Fruit fly (Drosophila melanogaster) whole organism, adult: ENCODE measurements around the gene glec.

Experiments
- CG11617 ChIP-seq: fragments of 200-800 bp; sonication (Bioruptor generic); optimal IDR thresholded peaks from 2 replicates; lab custom pipeline; 2017; ENCODE audit warnings: mild to moderate bottlenecking, missing biosample characterization, missing genetic modification reagents, missing genetic modification characterization
- CG12768 ChIP-seq: fragments of 200-800 bp; sonication (Bioruptor generic); optimal IDR thresholded peaks from 2 replicates; lab custom pipeline; 2017; ENCODE audit warnings: missing biosample characterization, missing genetic modification characterization, mild to moderate bottlenecking, moderate library complexity, missing genetic modification reagents
- CG14711 ChIP-seq: fragments of 200-800 bp; sonication (Bioruptor generic); optimal IDR thresholded peaks from 2 replicates; lab custom pipeline; 2018; ENCODE audit warnings: missing biosample characterization, mild to moderate bottlenecking, missing genetic modification characterization, moderate library complexity
- CG33017 ChIP-seq: fragments of 200-800 bp; sonication (Bioruptor generic); optimal IDR thresholded peaks from 2 replicates; lab custom pipeline; 2018; ENCODE audit warnings: missing biosample characterization, mild to moderate bottlenecking, missing genetic modification characterization, moderate library complexity
- CG5204 ChIP-seq: fragments of 200-800 bp; sonication (Bioruptor generic); optimal IDR thresholded peaks from 2 replicates; lab custom pipeline; 2016; ENCODE audit warnings: missing biosample characterization, missing genetic modification characterization
- CG7045 ChIP-seq: fragments of 200-800 bp; sonication (Bioruptor generic); optimal IDR thresholded peaks from 2 replicates; lab custom pipeline; 2017; ENCODE audit warnings: missing biosample characterization, mild to moderate bottlenecking, missing genetic modification characterization
- CG7101 ChIP-seq: fragments of 200-800 bp; sonication (Bioruptor generic); optimal IDR thresholded peaks from 2 replicates; lab custom pipeline; 2018; ENCODE audit warnings: missing biosample characterization, mild to moderate bottlenecking, missing genetic modification characterization, moderate library complexity
- Clk ChIP-seq: fragments of 200-800 bp; sonication (Bioruptor generic); optimal IDR thresholded peaks from 2 replicates; lab custom pipeline; 2017; ENCODE audit warnings: missing biosample characterization, missing genetic modification characterization
- Crg-1 ChIP-seq: fragments of 200-800 bp; sonication (Bioruptor generic); optimal IDR thresholded peaks from 2 replicates; lab custom pipeline; 2016; ENCODE audit warnings: missing biosample characterization, missing genetic modification characterization
- Hr96 ChIP-seq: fragments of 200-800 bp; sonication (Bioruptor generic); optimal IDR thresholded peaks from 2 replicates; lab custom pipeline; 2016; ENCODE audit warnings: missing biosample characterization, missing genetic modification characterization
- Mnt ChIP-seq: fragments of 200-800 bp; sonication (Bioruptor generic); optimal IDR thresholded peaks from 2 replicates; lab custom pipeline; 2016; ENCODE audit warnings: missing biosample characterization, mild to moderate bottlenecking, missing genetic modification characterization
- bab1 ChIP-seq: fragments of 200-800 bp; sonication (Bioruptor generic); optimal IDR thresholded peaks from 3 replicates; lab custom pipeline; 2019; ENCODE audit warnings: missing biosample characterization, mild to moderate bottlenecking, missing genetic modification characterization, moderate library complexity
- cic ChIP-seq: fragments of 200-800 bp; sonication (Bioruptor generic); optimal IDR thresholded peaks from 2 replicates; lab custom pipeline; 2017; ENCODE audit warnings: missing biosample characterization, mild to moderate bottlenecking, missing genetic modification characterization, moderate library complexity
- cnc ChIP-seq, 2 experiments: fragments of >200 bp; optimal IDR thresholded peaks; 2 replicates each; lab custom pipeline; 2017
- kay ChIP-seq: fragments of 200-800 bp; sonication (Bioruptor generic); peaks from one replicate; lab custom pipeline; 2016; ENCODE audit warnings: missing biosample characterization, missing genetic modification characterization, borderline replicate concordance
- pad ChIP-seq: fragments of 200-800 bp; sonication (Bioruptor generic); optimal IDR thresholded peaks from 3 replicates; lab custom pipeline; 2017; ENCODE audit warnings: missing biosample characterization, missing genetic modification characterization, mild to moderate bottlenecking, moderate library complexity, missing genetic modification reagents
- tj ChIP-seq: fragments of 200-800 bp; sonication (Bioruptor generic); optimal IDR thresholded peaks from 3 replicates; lab custom pipeline; 2017; ENCODE audit warnings: missing biosample characterization, mild to moderate bottlenecking, missing genetic modification characterization, moderate library complexity
- toe ChIP-seq: fragments of 200-800 bp; sonication (Bioruptor generic); optimal IDR thresholded peaks from 2 replicates; lab custom pipeline; 2016; ENCODE audit warnings: missing biosample characterization, missing genetic modification characterization

Gene glec

DNA sequence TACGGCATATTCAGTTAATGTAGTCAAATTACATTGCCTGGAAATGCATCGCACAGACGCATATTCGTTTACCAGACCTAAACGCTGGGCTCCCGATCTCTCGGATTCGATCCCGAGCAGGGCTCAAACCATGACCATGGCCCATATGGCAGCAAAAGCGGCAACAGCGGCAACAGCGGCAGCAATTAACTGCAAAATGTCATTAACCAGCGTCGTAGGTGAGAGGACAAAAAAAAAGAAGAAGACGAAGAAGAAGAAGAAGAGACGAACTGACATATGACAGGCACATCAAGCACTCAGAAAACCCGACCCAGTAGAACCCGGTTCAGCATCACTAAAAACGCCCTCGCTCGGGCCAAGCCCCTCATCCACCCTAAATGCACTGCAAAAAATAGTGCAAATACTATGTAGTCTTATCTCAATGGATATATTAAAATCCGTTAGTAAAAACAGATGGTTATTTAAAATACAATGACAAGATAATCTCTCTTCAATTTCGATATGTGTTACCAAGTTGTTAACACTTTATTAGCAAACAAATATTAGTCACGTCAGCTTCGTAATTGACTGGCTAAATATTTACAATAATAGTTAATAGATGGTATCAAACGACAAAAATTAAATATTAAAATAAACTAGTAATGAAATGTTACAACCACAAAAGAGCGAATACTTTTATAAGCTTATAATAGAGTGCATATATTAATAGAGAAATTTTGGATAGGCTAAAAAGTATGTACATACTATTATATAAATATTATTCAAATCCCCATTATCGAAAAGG is 30.1 kb downstream of the glec start:
- TF ChIP-seq kay (GFP tag; lab: Kevin White, UChicago) (no peak), CG14711 (tag; lab: Kevin White, UChicago) (no peak), CG33017 (tag; lab: Kevin White, UChicago) (no peak), CG12768 (no peak), tj (no peak)

dm6 chr3R:21825140-21825539 is 30.9 kb downstream of the glec start:
- no peak for TF ChIP-seq CG33017 (tag; lab: Kevin White, UChicago)
- TF ChIP-seq toe (GFP tag; lab: Kevin White, UChicago): no peak
- no peak for TF ChIP-seq Clk (GFP tag; lab: Kevin White, UChicago)
- TF ChIP-seq CG7101 (tag; lab: Kevin White, UChicago): peak; percentile 30
- TF ChIP-seq Hr96: no peak
- no peak for TF ChIP-seq pad (GFP tag; lab: Kevin White, UChicago)

dm6 chr3R:21824407-21825006 is 31.6 kb downstream of the glec start:
- no peak for TF ChIP-seq tj
- no peak for TF ChIP-seq Mnt (GFP tag; lab: Kevin White, UChicago)
- TF ChIP-seq CG11617: no peak
- no peak for TF ChIP-seq Hr96
- TF ChIP-seq CG14711 (tag; lab: Kevin White, UChicago): no peak

dm6 chr3R:21823699-21824406 is 32.2 kb downstream of the glec start:
- TF ChIP-seq CG14711 (tag; lab: Kevin White, UChicago): peak; percentile 30
- no peak for TF ChIP-seq kay (GFP tag; lab: Kevin White, UChicago)
- TF ChIP-seq cic (GFP tag; lab: Kevin White, UChicago): no peak

DNA sequence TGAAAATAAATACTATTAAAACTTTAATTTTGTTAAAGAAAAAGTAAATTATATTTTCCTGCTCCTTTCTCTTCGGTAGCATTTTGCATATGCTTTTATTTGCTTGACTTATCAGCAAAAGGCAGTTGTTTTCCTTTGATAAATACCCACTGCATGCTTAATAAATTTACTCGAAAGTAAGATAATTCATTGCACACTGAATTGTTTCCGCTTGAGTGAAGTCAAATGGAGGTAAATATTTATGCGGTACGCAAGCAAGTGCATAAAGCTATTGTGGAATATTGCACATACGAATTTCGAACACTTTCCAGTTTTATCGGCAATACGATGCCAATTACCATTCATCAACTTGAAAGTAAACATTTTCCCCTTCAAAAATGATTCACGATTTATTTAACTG is 33.0 kb downstream of the glec start:
- peak; percentile 6 for TF ChIP-seq CG33017 (tag; lab: Kevin White, UChicago)
- TF ChIP-seq kay (GFP tag; lab: Kevin White, UChicago): peak; percentile 85
- TF ChIP-seq Crg-1: no peak
- no peak for TF ChIP-seq CG7101 (tag; lab: Kevin White, UChicago)
- peak; percentile 22 for TF ChIP-seq CG12768
- no peak for TF ChIP-seq CG5204 (GFP tag; lab: Kevin White, UChicago)
- peak; percentile 67 for TF ChIP-seq CG7045 (GFP tag; lab: Kevin White, UChicago)
- no peak for TF ChIP-seq pad (GFP tag; lab: Kevin White, UChicago)
- TF ChIP-seq cic (GFP tag; lab: Kevin White, UChicago): peak; percentile 41
- TF ChIP-seq Clk (GFP tag; lab: Kevin White, UChicago): no peak

- TF ChIP-seq cic (GFP tag; lab: Kevin White, UChicago) (no peak), CG5204 (GFP tag; lab: Kevin White, UChicago) (no peak), Mnt (GFP tag; lab: Kevin White, UChicago) (no peak), CG14711 (tag; lab: Kevin White, UChicago) (no peak), bab1 (GFP tag; lab: Kevin White, UChicago) (peak; percentile 4), cnc (optimal IDR thresholded peaks at IDR 0.05; lab: Kevin White, UChicago) (no peak)
Observed at dm6 chr3R:21822562-21822933, 33.5 kb downstream of the glec start, which contains the start of gene CASK. TSS of gene CASK (minus strand) at chr3R:21822674.

DNA sequence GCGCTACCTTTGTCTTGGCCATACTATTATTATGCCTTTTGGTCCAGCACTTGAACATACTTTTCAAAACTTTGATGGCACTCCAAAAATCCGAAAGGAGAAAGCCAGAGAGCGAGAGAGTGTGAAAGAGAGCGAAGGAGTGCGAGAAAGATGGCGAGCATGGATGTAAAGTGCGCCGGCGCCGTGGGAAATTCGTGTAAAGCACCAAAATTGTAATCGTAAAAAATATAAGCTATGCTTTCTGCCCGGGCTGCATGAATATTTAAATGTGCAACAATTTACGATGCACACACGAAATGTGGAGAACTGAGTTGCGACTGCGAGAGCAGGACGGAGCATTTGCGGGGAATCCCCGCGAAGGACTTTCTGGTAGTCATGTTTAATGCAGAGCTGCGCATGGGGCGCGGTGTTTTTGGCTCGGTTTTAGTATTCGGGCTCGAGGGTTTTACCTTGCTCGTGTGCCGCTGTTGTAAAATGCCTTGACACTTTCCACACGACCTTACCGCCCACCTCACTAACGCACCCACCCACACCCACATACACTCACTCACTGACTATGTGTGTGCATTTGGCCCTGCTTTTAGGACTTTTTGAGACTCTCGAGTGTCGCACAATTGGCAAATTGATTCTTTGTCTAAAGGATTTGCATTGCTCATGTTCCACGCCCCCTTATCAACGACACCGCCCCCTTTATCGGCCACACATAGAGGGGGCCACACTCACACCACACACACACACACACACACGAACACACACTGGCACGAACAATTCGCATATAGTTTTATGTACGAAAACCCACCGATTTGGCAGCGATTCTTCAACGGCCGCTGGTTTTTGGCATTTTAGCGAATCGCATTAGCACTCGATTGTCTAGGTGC is 34.1 kb downstream of the glec start:
- no peak for TF ChIP-seq Hr96
- peak; percentile 42 for TF ChIP-seq bab1 (GFP tag; lab: Kevin White, UChicago)
